Fruit fly (Drosophila melanogaster) whole organism, embryonic: ENCODE data around the gene CG9717.

Source experiments
- CG10462 ChIP-seq: fragments of 200-800 bp; sonication (Bioruptor generic); optimal IDR thresholded peaks from 2 replicates; lab custom pipeline; 2016; ENCODE audit warnings: missing biosample characterization, missing genetic modification characterization
- CG11093 ChIP-seq: fragments of 200-800 bp; sonication (Bioruptor generic); IDR thresholded peaks from 3 replicates; pipeline ENCODE4 v1.3.6; 2022; ENCODE audit warnings: missing biosample characterization, missing genetic modification characterization
- CG11456 ChIP-seq: fragments of 200-800 bp; sonication (Bioruptor generic); IDR thresholded peaks from 3 replicates; pipeline ENCODE4 v1.3.6; 2022; ENCODE audit warnings: missing biosample characterization, missing genetic modification characterization
- CG12219 ChIP-seq: fragments of 200-800 bp; sonication (Bioruptor generic); optimal IDR thresholded peaks from 3 replicates; lab custom pipeline; 2018; ENCODE audit warnings: missing biosample characterization, mild to moderate bottlenecking, missing genetic modification characterization
- CG13123 ChIP-seq: fragments of 200-800 bp; sonication (Bioruptor generic); optimal IDR thresholded peaks from 2 replicates; lab custom pipeline; 2016; ENCODE audit warnings: missing biosample characterization, missing genetic modification characterization
- CG18619 ChIP-seq: fragments of 200-800 bp; sonication (Bioruptor generic); optimal IDR thresholded peaks from 3 replicates; lab custom pipeline; 2017; ENCODE audit warnings: missing biosample characterization, mild to moderate bottlenecking, missing genetic modification characterization
- CG2712 ChIP-seq: fragments of 200-800 bp; optimal IDR thresholded peaks from 3 replicates; lab custom pipeline; 2019; ENCODE audit warnings: missing biosample characterization, mild to moderate bottlenecking, missing genetic modification characterization, moderate library complexity
- CG31365 ChIP-seq: fragments of 200-800 bp; sonication (Bioruptor generic); optimal IDR thresholded peaks from 2 replicates; lab custom pipeline; 2018; ENCODE audit warnings: missing biosample characterization, mild to moderate bottlenecking, missing genetic modification characterization
- CG31441 ChIP-seq: fragments of 200-800 bp; sonication (Bioruptor generic); IDR thresholded peaks from 2 replicates; pipeline ENCODE4 v1.3.6; 2022; ENCODE audit warnings: missing biosample characterization, missing genetic modification characterization
- CG32767 ChIP-seq: fragments of 200-800 bp; sonication (Bioruptor generic); IDR thresholded peaks from 2 replicates; pipeline ENCODE4 v1.3.6; 2022; ENCODE audit warnings: missing biosample characterization, missing genetic modification characterization
- CG34224 ChIP-seq: fragments of 200-800 bp; sonication (Bioruptor generic); IDR thresholded peaks from 3 replicates; pipeline ENCODE4 v1.3.6; 2022; ENCODE audit warnings: missing biosample characterization, missing genetic modification characterization; ENCODE audit not compliant: partially characterized antibody
- CG4617 ChIP-seq: fragments of 200-800 bp; sonication (Bioruptor generic); optimal IDR thresholded peaks from 3 replicates; lab custom pipeline; 2016; ENCODE audit warnings: missing biosample characterization, missing genetic modification characterization, borderline replicate concordance
- CG6272 ChIP-seq: fragments of 200-800 bp; sonication (Bioruptor generic); IDR thresholded peaks from 2 replicates; pipeline ENCODE4 v1.3.6; 2022; ENCODE audit warnings: missing biosample characterization, missing genetic modification characterization
- CG7928 ChIP-seq: fragments of 200-800 bp; sonication (Bioruptor generic); optimal IDR thresholded peaks from 2 replicates; lab custom pipeline; 2017; ENCODE audit warnings: missing biosample characterization, mild to moderate bottlenecking, missing genetic modification characterization
- CG9932 ChIP-seq: fragments of 200-800 bp; sonication (Bioruptor generic); IDR thresholded peaks from 2 replicates; pipeline ENCODE4 v1.3.6; 2022; ENCODE audit warnings: missing biosample characterization, missing genetic modification characterization
- CTCF ChIP-seq: fragments of 200-800 bp; sonication (Bioruptor generic); optimal IDR thresholded peaks from 2 replicates; lab custom pipeline; 2017; ENCODE audit warnings: missing biosample characterization, mild to moderate bottlenecking, missing genetic modification characterization, moderate library complexity
- Doc3 ChIP-seq: fragments of 200-800 bp; sonication (Bioruptor generic); IDR thresholded peaks from 3 replicates; pipeline ENCODE4 v1.3.6; 2022; ENCODE audit warnings: missing biosample characterization, missing genetic modification characterization; ENCODE audit not compliant: partially characterized antibody
- Dp ChIP-seq: fragments of 200-800 bp; sonication (Bioruptor generic); optimal IDR thresholded peaks from 2 replicates; lab custom pipeline; 2018; ENCODE audit warnings: missing biosample characterization, mild to moderate bottlenecking, missing genetic modification characterization, moderate library complexity
- Dref ChIP-seq: fragments of 200-800 bp; sonication (Bioruptor generic); IDR thresholded peaks from 2 replicates; pipeline ENCODE4 v1.3.6; 2022; ENCODE audit warnings: missing biosample characterization, missing genetic modification characterization
- Ets97D ChIP-seq: fragments of 200-800 bp; sonication (Bioruptor generic); optimal IDR thresholded peaks from 3 replicates; lab custom pipeline; 2016; ENCODE audit warnings: missing biosample characterization, missing genetic modification characterization
- H15 ChIP-seq: fragments of 200-800 bp; sonication (Bioruptor generic); IDR thresholded peaks from 3 replicates; pipeline ENCODE4 v1.3.6; 2022; ENCODE audit warnings: missing biosample characterization, missing genetic modification characterization
- Jarid2 ChIP-seq: fragments of 200-800 bp; sonication (Bioruptor generic); optimal IDR thresholded peaks from 3 replicates; lab custom pipeline; 2017; ENCODE audit warnings: mild to moderate bottlenecking, missing biosample characterization, missing genetic modification reagents, missing genetic modification characterization
- Lhr ChIP-seq: fragments of 200-800 bp; sonication (Bioruptor generic); optimal IDR thresholded peaks from 3 replicates; lab custom pipeline; 2017; ENCODE audit warnings: mild to moderate bottlenecking, missing biosample characterization, missing genetic modification reagents, missing genetic modification characterization
- Oli ChIP-seq: fragments of 200-800 bp; sonication (Bioruptor generic); optimal IDR thresholded peaks from 2 replicates; lab custom pipeline; 2018; ENCODE audit warnings: missing biosample characterization, mild to moderate bottlenecking, missing genetic modification characterization, moderate library complexity
- Optix ChIP-seq: fragments of 200-800 bp; sonication (Bioruptor generic); IDR thresholded peaks from 3 replicates; pipeline ENCODE4 v1.3.6; 2022; ENCODE audit warnings: missing biosample characterization, missing genetic modification characterization
- abd-A ChIP-seq: fragments of 200-800 bp; sonication (Bioruptor generic); optimal IDR thresholded peaks from 3 replicates; lab custom pipeline; 2019; ENCODE audit warnings: missing biosample characterization, mild to moderate bottlenecking, missing genetic modification characterization, moderate library complexity
- ac ChIP-seq: fragments of 200-800 bp; sonication (Bioruptor generic); optimal IDR thresholded peaks from 3 replicates; lab custom pipeline; 2017; ENCODE audit warnings: missing biosample characterization, mild to moderate bottlenecking, missing genetic modification characterization
- bab2 ChIP-seq: fragments of 200-800 bp; sonication (Bioruptor generic); optimal IDR thresholded peaks from 2 replicates; lab custom pipeline; 2016; ENCODE audit warnings: missing biosample characterization, missing genetic modification characterization
- cas ChIP-seq: fragments of 200-800 bp; sonication (Bioruptor generic); IDR thresholded peaks from 2 replicates; pipeline ENCODE4 v1.3.6; 2022; ENCODE audit warnings: missing biosample characterization, missing genetic modification characterization
- croc ChIP-seq: fragments of 200-800 bp; sonication (Bioruptor generic); conservative IDR thresholded peaks from 3 replicates; pipeline ENCODE4 v1.3.6; 2022; ENCODE audit warnings: missing biosample characterization, missing genetic modification characterization
- disco-r ChIP-seq: fragments of 200-800 bp; sonication (Bioruptor generic); optimal IDR thresholded peaks from 2 replicates; lab custom pipeline; 2016; ENCODE audit warnings: missing biosample characterization, missing genetic modification characterization
- dysf ChIP-seq: fragments of 200-800 bp; sonication (Bioruptor generic); IDR thresholded peaks from 3 replicates; pipeline ENCODE4 v1.3.6; 2022; ENCODE audit warnings: missing biosample characterization, missing genetic modification characterization
- fd3F ChIP-seq: fragments of 200-800 bp; sonication (Bioruptor generic); optimal IDR thresholded peaks from 2 replicates; lab custom pipeline; 2018; ENCODE audit warnings: missing biosample characterization, mild to moderate bottlenecking, missing genetic modification characterization, moderate library complexity
- ftz-f1 ChIP-seq: fragments of 200-800 bp; sonication (Bioruptor generic); optimal IDR thresholded peaks from 2 replicates; lab custom pipeline; 2016; ENCODE audit warnings: missing biosample characterization, missing genetic modification characterization
- gcm ChIP-seq: fragments of 200-800 bp; sonication (Bioruptor generic); optimal IDR thresholded peaks from 2 replicates; lab custom pipeline; 2019; ENCODE audit warnings: missing biosample characterization, mild to moderate bottlenecking, missing genetic modification characterization, moderate library complexity
- gcm2 ChIP-seq: fragments of 200-800 bp; sonication (Bioruptor generic); optimal IDR thresholded peaks from 2 replicates; lab custom pipeline; 2016; ENCODE audit warnings: missing biosample characterization, missing genetic modification characterization
- grn ChIP-seq: fragments of 200-800 bp; sonication (Bioruptor generic); optimal IDR thresholded peaks from 3 replicates; lab custom pipeline; 2017; ENCODE audit warnings: missing biosample characterization, missing genetic modification characterization
- ham ChIP-seq: fragments of 200-800 bp; sonication (Bioruptor generic); IDR thresholded peaks from 2 replicates; pipeline ENCODE4 v1.3.6; 2022; ENCODE audit warnings: missing biosample characterization, missing genetic modification characterization
- insv ChIP-seq, 2 experiments: fragments of 200-800 bp; sonication (Bioruptor generic); optimal IDR thresholded peaks; 3 replicates each; lab custom pipeline; 2016 to 2018; ENCODE audit warnings: missing biosample characterization in 2 of 2, missing genetic modification characterization in 2 of 2
- ken ChIP-seq: fragments of 200-800 bp; sonication (Bioruptor generic); IDR thresholded peaks from 3 replicates; pipeline ENCODE4 v1.3.6; 2022; ENCODE audit warnings: missing biosample characterization, missing genetic modification characterization
- mam ChIP-seq: fragments of 200-800 bp; sonication (Bioruptor generic); optimal IDR thresholded peaks from 3 replicates; lab custom pipeline; 2016; ENCODE audit warnings: missing biosample characterization, missing genetic modification characterization
- p53 ChIP-seq: fragments of 200-800 bp; sonication (Bioruptor generic); optimal IDR thresholded peaks from 2 replicates; lab custom pipeline; 2016; ENCODE audit warnings: missing biosample characterization, missing genetic modification characterization
- pum ChIP-seq: fragments of 200-800 bp; sonication (Bioruptor generic); optimal IDR thresholded peaks from 2 replicates; lab custom pipeline; 2016; ENCODE audit warnings: missing biosample characterization, missing genetic modification characterization
- seq ChIP-seq: fragments of 200-800 bp; sonication (Bioruptor generic); IDR thresholded peaks from 2 replicates; pipeline ENCODE4 v1.3.6; 2022; ENCODE audit warnings: missing biosample characterization, missing genetic modification characterization
- shn ChIP-seq: fragments of 200-800 bp; sonication (Bioruptor generic); optimal IDR thresholded peaks from 3 replicates; lab custom pipeline; 2016; ENCODE audit warnings: missing biosample characterization, missing genetic modification characterization
- slp2 ChIP-seq: fragments of 200-800 bp; sonication (Bioruptor generic); optimal IDR thresholded peaks from 2 replicates; lab custom pipeline; 2016; ENCODE audit warnings: missing biosample characterization, missing genetic modification characterization
- so ChIP-seq: fragments of 200-800 bp; sonication (Bioruptor generic); IDR thresholded peaks from 3 replicates; pipeline ENCODE4 v1.3.6; 2022; ENCODE audit warnings: missing biosample characterization, missing genetic modification characterization
- tin ChIP-seq: fragments of 200-800 bp; sonication (Bioruptor generic); optimal IDR thresholded peaks from 3 replicates; lab custom pipeline; 2016; ENCODE audit warnings: missing biosample characterization, missing genetic modification characterization
- unpg ChIP-seq: fragments of 200-800 bp; sonication (Bioruptor generic); optimal IDR thresholded peaks from 3 replicates; lab custom pipeline; 2018; ENCODE audit warnings: missing biosample characterization, mild to moderate bottlenecking, missing genetic modification characterization, moderate library complexity
- wdn ChIP-seq: fragments of 200-800 bp; sonication (Bioruptor generic); IDR thresholded peaks from 2 replicates; pipeline ENCODE4 v1.3.6; 2022; ENCODE audit warnings: missing biosample characterization, missing genetic modification characterization

The CG9717 gene

dm6 chr3R:30600154-30601009, 13.3 kb upstream of the CG9717 start (continued):
- TF ChIP-seq ken (GFP tag; lab: Robert Waterston, UW) (peak; percentile 90), shn (GFP tag; lab: Kevin White, UChicago) (peak; percentile 74), cas (GFP tag; lab: Robert Waterston, UW) (peak; percentile 84), unpg (peak; percentile 95), insv (GFP tag; optimal IDR thresholded peaks at IDR 0.05; lab: Kevin White, UChicago) (peak in 1 of 2 experiments; percentile 21), tin (GFP tag; lab: Kevin White, UChicago) (peak; percentile 91), wdn (GFP tag; lab: Robert Waterston, UW) (peak; percentile 87), CG4617 (GFP tag; lab: Kevin White, UChicago) (peak; percentile 59), seq (GFP tag; lab: Robert Waterston, UW) (peak; percentile 93), disco-r (GFP tag; lab: Kevin White, UChicago) (peak; percentile 76), CG18619 (peak; percentile 81), p53 (GFP tag; lab: Kevin White, UChicago) (peak; percentile 66), abd-A (tag; lab: Kevin White, UChicago) (no peak), Dref (GFP tag; lab: Robert Waterston, UW) (no peak), CG7928 (GFP tag; lab: Kevin White, UChicago) (peak; percentile 56), croc (peak; percentile 72), mam (GFP tag; lab: Kevin White, UChicago) (peak; percentile 87), Doc3 (GFP tag; lab: Robert Waterston, UW) (0 out of 3 replicates have a peak, but pooled peaks have one; percentile 24), CG6272 (GFP tag; lab: Robert Waterston, UW) (peak; percentile 81), CG13123 (GFP tag; lab: Kevin White, UChicago) (peak; percentile 85), CG31441 (GFP tag; lab: Robert Waterston, UW) (peak; percentile 85), CG32767 (GFP tag; lab: Robert Waterston, UW) (peak; percentile 89), bab2 (GFP tag; lab: Kevin White, UChicago) (peak; percentile 58), CG12219 (GFP tag; lab: Kevin White, UChicago) (peak; percentile 90), Dp (GFP tag; lab: Kevin White, UChicago) (no peak), so (GFP tag; lab: Robert Waterston, UW) (peak; percentile 96), pum (GFP tag; lab: Kevin White, UChicago) (peak; percentile 87), H15 (GFP tag; lab: Robert Waterston, UW) (peak; percentile 93), ham (GFP tag; lab: Robert Waterston, UW) (peak; percentile 67; the same call in 1 of the 2 replicates), ftz-f1 (peak; percentile 42), CG34224 (GFP tag; lab: Robert Waterston, UW) (no peak; the same call in 2 of the 3 replicates), CG10462 (GFP tag; lab: Kevin White, UChicago) (peak; percentile 74), Jarid2 (peak; percentile 58), grn (GFP tag; lab: Kevin White, UChicago) (peak; percentile 21), Lhr (peak; percentile 54), fd3F (GFP tag; lab: Kevin White, UChicago) (peak; percentile 82), gcm2 (GFP tag; lab: Kevin White, UChicago) (no peak), CG2712 (tag; lab: Kevin White, UChicago) (peak; percentile 93), CG31365 (peak; percentile 63), gcm (GFP tag; lab: Kevin White, UChicago) (peak; percentile 94), CG11456 (GFP tag; lab: Robert Waterston, UW) (peak; percentile 92), Optix (GFP tag; lab: Robert Waterston, UW) (peak; percentile 91), ac (GFP tag; lab: Kevin White, UChicago) (peak; percentile 61), Ets97D (GFP tag; lab: Kevin White, UChicago) (peak; percentile 42), CG9932 (GFP tag; lab: Robert Waterston, UW) (peak; percentile 87), dysf (GFP tag; lab: Robert Waterston, UW) (peak; percentile 92), slp2 (GFP tag; lab: Kevin White, UChicago) (peak; percentile 82), CTCF (GFP tag; lab: Kevin White, UChicago) (peak; percentile 27), CG11093 (GFP tag; lab: Robert Waterston, UW) (peak; percentile 86), Oli (peak; percentile 91)
